Fruit fly (Drosophila melanogaster) whole organism, embryonic: Measurements from ENCODE around the gene ssp3.

Experiments
- Awh ChIP-seq: fragments of 200-800 bp; sonication (Bioruptor generic); IDR thresholded peaks from 2 replicates; pipeline ENCODE4, ENCODE4 v1.3.6; 2022; ENCODE audit warnings: missing biosample characterization, missing genetic modification characterization
- C15 ChIP-seq: fragments of 200-800 bp; sonication (Bioruptor generic); IDR thresholded peaks from 3 replicates; pipeline ENCODE4 v1.3.6; 2022; ENCODE audit warnings: missing biosample characterization, missing genetic modification characterization
- CG10543 ChIP-seq: fragments of 200-800 bp; sonication (Bioruptor generic); optimal IDR thresholded peaks from 3 replicates; lab custom pipeline; 2017; ENCODE audit warnings: missing biosample characterization, mild to moderate bottlenecking, missing genetic modification characterization, moderate library complexity
- CG10979 ChIP-seq: fragments of 200-800 bp; sonication (Bioruptor generic); optimal IDR thresholded peaks from 2 replicates; lab custom pipeline; 2018; ENCODE audit warnings: missing biosample characterization, mild to moderate bottlenecking, missing genetic modification characterization, moderate library complexity
- CG12155 ChIP-seq: fragments of 200-800 bp; sonication (Bioruptor generic); optimal IDR thresholded peaks from 3 replicates; lab custom pipeline; 2016; ENCODE audit warnings: missing biosample characterization, missing genetic modification characterization
- CG12391 ChIP-seq: fragments of 200-800 bp; sonication (Bioruptor generic); optimal IDR thresholded peaks from 3 replicates; lab custom pipeline; 2018; ENCODE audit warnings: missing biosample characterization, mild to moderate bottlenecking, missing genetic modification characterization, moderate library complexity
- CG13123 ChIP-seq: fragments of 200-800 bp; sonication (Bioruptor generic); optimal IDR thresholded peaks from 2 replicates; lab custom pipeline; 2016; ENCODE audit warnings: missing biosample characterization, missing genetic modification characterization
- CG15073 ChIP-seq: fragments of 200-800 bp; sonication (Bioruptor generic); optimal IDR thresholded peaks from 2 replicates; lab custom pipeline; 2016; ENCODE audit warnings: missing biosample characterization, missing genetic modification characterization
- CG15601 ChIP-seq: fragments of 200-800 bp; sonication (Bioruptor generic); optimal IDR thresholded peaks from 3 replicates; lab custom pipeline; 2019; ENCODE audit warnings: missing biosample characterization, mild to moderate bottlenecking, missing genetic modification characterization, moderate library complexity
- CG1602 ChIP-seq: fragments of 200-800 bp; sonication (Bioruptor generic); optimal IDR thresholded peaks from 3 replicates; lab custom pipeline; 2016; ENCODE audit warnings: missing biosample characterization, missing genetic modification characterization
- CG16779 ChIP-seq: fragments of 200-800 bp; sonication (Bioruptor generic); IDR thresholded peaks from 2 replicates; pipeline ENCODE4 v1.3.6; 2022; ENCODE audit warnings: missing biosample characterization, missing genetic modification characterization
- CG16863 ChIP-seq: fragments of 200-800 bp; sonication (Bioruptor generic); optimal IDR thresholded peaks from 3 replicates; lab custom pipeline; 2016; ENCODE audit warnings: missing biosample characterization, missing genetic modification characterization
- CG17328 ChIP-seq: fragments of 200-800 bp; sonication (Bioruptor generic); IDR thresholded peaks from 2 replicates; pipeline ENCODE4 v1.3.6; 2022; ENCODE audit warnings: missing biosample characterization, missing genetic modification characterization
- CG17361 ChIP-seq: fragments of 200-800 bp; sonication (Bioruptor generic); IDR thresholded peaks from 3 replicates; pipeline ENCODE4 v1.3.6; 2022; ENCODE audit warnings: missing biosample characterization, missing genetic modification characterization
- CG18262 ChIP-seq: fragments of 200-800 bp; optimal IDR thresholded peaks from 3 replicates; lab custom pipeline; 2019; ENCODE audit warnings: missing biosample characterization, mild to moderate bottlenecking, missing genetic modification characterization, moderate library complexity
- CG2199 ChIP-seq: fragments of 200-800 bp; sonication (Bioruptor generic); IDR thresholded peaks from 3 replicates; pipeline ENCODE4 v1.3.6; 2022; ENCODE audit warnings: missing biosample characterization, missing genetic modification characterization
- CG32767 ChIP-seq: fragments of 200-800 bp; sonication (Bioruptor generic); IDR thresholded peaks from 2 replicates; pipeline ENCODE4 v1.3.6; 2022; ENCODE audit warnings: missing biosample characterization, missing genetic modification characterization
- CG4328 ChIP-seq: fragments of 200-800 bp; sonication (Bioruptor generic); optimal IDR thresholded peaks from 3 replicates; lab custom pipeline; 2017; ENCODE audit warnings: missing biosample characterization, missing genetic modification reagents, missing genetic modification characterization
- CG4617 ChIP-seq: fragments of 200-800 bp; sonication (Bioruptor generic); optimal IDR thresholded peaks from 3 replicates; lab custom pipeline; 2016; ENCODE audit warnings: missing biosample characterization, missing genetic modification characterization, borderline replicate concordance
- CG4820 ChIP-seq: fragments of 200-800 bp; sonication (Bioruptor generic); optimal IDR thresholded peaks from 3 replicates; lab custom pipeline; 2016; ENCODE audit warnings: missing biosample characterization, missing genetic modification characterization
- CG4854 ChIP-seq: fragments of 200-800 bp; sonication (Bioruptor generic); optimal IDR thresholded peaks from 2 replicates; lab custom pipeline; 2016; ENCODE audit warnings: missing biosample characterization, missing genetic modification characterization, inconsistent platforms
- CG6254 ChIP-seq: fragments of 200-800 bp; sonication (Bioruptor generic); optimal IDR thresholded peaks from 3 replicates; lab custom pipeline; 2017; ENCODE audit warnings: mild to moderate bottlenecking, missing biosample characterization, missing genetic modification reagents, missing genetic modification characterization
- CG7963 ChIP-seq: fragments of 200-800 bp; sonication (Bioruptor generic); IDR thresholded peaks from 3 replicates; pipeline ENCODE4 v1.3.6; 2022; ENCODE audit warnings: missing biosample characterization, missing genetic modification characterization; ENCODE audit not compliant: partially characterized antibody
- CG8290 ChIP-seq, 3 experiments: fragments of 200-800 bp; sonication (Bioruptor generic); optimal IDR thresholded peaks; 2 replicates each; lab custom pipeline; 2016 to 2019; ENCODE audit warnings: missing biosample characterization in 3 of 3, missing genetic modification characterization in 3 of 3, mild to moderate bottlenecking in 2 of 3, moderate library complexity in 1 of 3
- CG8478 ChIP-seq: fragments of >200 bp; optimal IDR thresholded peaks from 2 replicates; lab custom pipeline; 2018
- Dip2 ChIP-seq: fragments of 200-800 bp; sonication (Bioruptor generic); IDR thresholded peaks from 2 replicates; pipeline ENCODE4 v1.3.6; 2022; ENCODE audit warnings: missing biosample characterization, missing genetic modification characterization
- Dll ChIP-seq: fragments of 200-800 bp; sonication (Bioruptor generic); IDR thresholded peaks from 4 replicates; pipeline ENCODE4 v1.3.6; 2022; ENCODE audit warnings: missing biosample characterization, missing genetic modification characterization; ENCODE audit not compliant: partially characterized antibody
- Dref ChIP-seq: fragments of 200-800 bp; sonication (Bioruptor generic); IDR thresholded peaks from 2 replicates; pipeline ENCODE4 v1.3.6; 2022; ENCODE audit warnings: missing biosample characterization, missing genetic modification characterization
- Fer1 ChIP-seq: fragments of 200-800 bp; sonication (Bioruptor generic); optimal IDR thresholded peaks from 2 replicates; lab custom pipeline; 2017; ENCODE audit warnings: missing biosample characterization, mild to moderate bottlenecking, missing genetic modification characterization
- Gug ChIP-seq: fragments of 200-800 bp; sonication (Bioruptor generic); IDR thresholded peaks from 4 replicates; pipeline ENCODE4 v1.3.6; 2022; ENCODE audit warnings: missing biosample characterization, missing genetic modification characterization
- H15 ChIP-seq: fragments of 200-800 bp; sonication (Bioruptor generic); IDR thresholded peaks from 3 replicates; pipeline ENCODE4 v1.3.6; 2022; ENCODE audit warnings: missing biosample characterization, missing genetic modification characterization
- HHEX ChIP-seq: fragments of 200-800 bp; sonication (Bioruptor generic); optimal IDR thresholded peaks from 3 replicates; lab custom pipeline; 2017; ENCODE audit warnings: missing biosample characterization, mild to moderate bottlenecking, missing genetic modification characterization, missing genetic modification reagents
- Hmx ChIP-seq: fragments of 200-800 bp; sonication (Bioruptor generic); optimal IDR thresholded peaks from 2 replicates; lab custom pipeline; 2016; ENCODE audit warnings: missing biosample characterization, missing genetic modification characterization
- Hr51 ChIP-seq, 2 experiments: fragments of 200-800 bp; sonication (Bioruptor generic); optimal IDR thresholded peaks; 2 replicates in 1 of 2; 3 replicates in 1 of 2; lab custom pipeline; 2016 to 2018; ENCODE audit warnings: missing biosample characterization in 2 of 2, missing genetic modification characterization in 2 of 2, mild to moderate bottlenecking in 1 of 2, moderate library complexity in 1 of 2
- Jarid2 ChIP-seq: fragments of 200-800 bp; sonication (Bioruptor generic); optimal IDR thresholded peaks from 3 replicates; lab custom pipeline; 2017; ENCODE audit warnings: mild to moderate bottlenecking, missing biosample characterization, missing genetic modification reagents, missing genetic modification characterization
- NC2β ChIP-seq: fragments of 200-800 bp; sonication (Bioruptor generic); optimal IDR thresholded peaks from 2 replicates; lab custom pipeline; 2016; ENCODE audit warnings: missing biosample characterization, missing genetic modification characterization
- Nf-YB ChIP-seq: fragments of 200-800 bp; sonication (Bioruptor generic); optimal IDR thresholded peaks from 3 replicates; lab custom pipeline; 2019; ENCODE audit warnings: missing biosample characterization, mild to moderate bottlenecking, missing genetic modification characterization, moderate library complexity
- ab ChIP-seq: fragments of 200-800 bp; sonication (Bioruptor generic); optimal IDR thresholded peaks from 2 replicates; lab custom pipeline; 2016; ENCODE audit warnings: missing biosample characterization, missing genetic modification characterization
- cato ChIP-seq: fragments of 200-800 bp; sonication (Bioruptor generic); optimal IDR thresholded peaks from 2 replicates; lab custom pipeline; 2016; ENCODE audit warnings: missing biosample characterization, missing genetic modification characterization, borderline replicate concordance
- corto ChIP-seq: fragments of 200-800 bp; sonication (Bioruptor generic); optimal IDR thresholded peaks from 2 replicates; lab custom pipeline; 2016; ENCODE audit warnings: missing biosample characterization, mild to moderate bottlenecking, missing genetic modification characterization, moderate library complexity
- disco-r ChIP-seq: fragments of 200-800 bp; sonication (Bioruptor generic); optimal IDR thresholded peaks from 2 replicates; lab custom pipeline; 2016; ENCODE audit warnings: missing biosample characterization, missing genetic modification characterization
- ftz-f1 ChIP-seq: fragments of 200-800 bp; sonication (Bioruptor generic); optimal IDR thresholded peaks from 2 replicates; lab custom pipeline; 2016; ENCODE audit warnings: missing biosample characterization, missing genetic modification characterization
- grau ChIP-seq: fragments of 200-800 bp; optimal IDR thresholded peaks from 3 replicates; lab custom pipeline; 2019; ENCODE audit warnings: missing biosample characterization, mild to moderate bottlenecking, missing genetic modification characterization, moderate library complexity
- gt ChIP-seq: fragments of 200-800 bp; sonication (Bioruptor generic); IDR thresholded peaks from 2 replicates; pipeline ENCODE4 v1.3.6; 2022; ENCODE audit warnings: missing biosample characterization, missing genetic modification characterization
- insv ChIP-seq, 2 experiments: fragments of 200-800 bp; sonication (Bioruptor generic); optimal IDR thresholded peaks; 3 replicates each; lab custom pipeline; 2016 to 2018; ENCODE audit warnings: missing biosample characterization in 2 of 2, missing genetic modification characterization in 2 of 2
- pho ChIP-seq: fragments of 200-800 bp; sonication (Bioruptor generic); optimal IDR thresholded peaks from 2 replicates; lab custom pipeline; 2016; ENCODE audit warnings: missing biosample characterization, missing genetic modification characterization
- pros ChIP-seq: fragments of 200-800 bp; sonication (Bioruptor generic); optimal IDR thresholded peaks from 3 replicates; lab custom pipeline; 2019; ENCODE audit warnings: missing biosample characterization, mild to moderate bottlenecking, missing genetic modification characterization, moderate library complexity
- rib ChIP-seq: fragments of 200-800 bp; sonication (Bioruptor generic); IDR thresholded peaks from 2 replicates; pipeline ENCODE4 v1.3.6; 2022; ENCODE audit warnings: missing biosample characterization, missing genetic modification characterization
- stc ChIP-seq: fragments of 200-800 bp; sonication (Bioruptor generic); IDR thresholded peaks from 2 replicates; pipeline ENCODE4 v1.3.6; 2022; ENCODE audit warnings: missing biosample characterization, missing genetic modification characterization
- vnd ChIP-seq: fragments of 200-800 bp; sonication (Bioruptor generic); IDR thresholded peaks from 3 replicates; pipeline ENCODE4 v1.3.6; 2022; ENCODE audit warnings: missing biosample characterization, missing genetic modification characterization; ENCODE audit not compliant: partially characterized antibody

ssp3 gene

DNA sequence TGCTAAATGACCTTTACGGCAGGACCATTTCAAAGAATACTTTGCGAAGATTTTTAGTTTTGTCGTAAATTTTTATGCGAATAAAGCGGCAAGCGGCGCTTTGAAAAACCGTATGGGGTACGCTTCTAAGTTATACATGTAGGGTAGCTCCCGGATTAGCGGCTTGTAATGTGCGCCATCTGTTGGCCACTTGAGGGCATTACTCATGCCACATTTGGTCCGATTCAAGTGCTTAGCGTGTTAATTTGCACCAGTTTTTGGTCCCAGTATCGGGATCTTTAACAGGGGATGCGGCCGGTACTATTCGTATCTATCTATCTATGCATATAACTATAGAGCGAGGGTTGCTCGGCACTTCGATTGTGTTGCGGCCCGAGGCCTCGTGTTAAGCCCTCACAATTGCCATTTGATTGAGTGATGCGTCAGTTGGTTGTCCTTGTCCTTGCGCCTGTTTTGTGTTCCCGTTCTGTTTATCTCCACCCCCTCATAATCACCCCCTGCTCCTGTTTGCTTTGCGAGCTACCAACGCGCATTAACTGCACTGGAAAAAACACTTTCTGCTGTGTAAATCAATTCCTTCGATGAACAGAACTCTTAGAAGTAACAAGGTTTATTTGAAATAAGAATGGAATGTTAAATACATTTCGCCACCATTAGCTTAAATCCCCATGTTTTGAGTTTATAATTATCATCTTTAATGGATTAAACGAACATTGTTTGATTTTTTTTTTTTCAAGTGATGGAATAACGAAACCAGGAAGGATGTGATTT, 13.2 kb downstream of the ssp3 start (continued):
- TF ChIP-seq gt (GFP tag; lab: Robert Waterston, UW), result no peak
- peak; percentile 14 for TF ChIP-seq CG4820
- no peak for TF ChIP-seq vnd (GFP tag; lab: Robert Waterston, UW)
- no peak for TF ChIP-seq CG16779 (GFP tag; lab: Robert Waterston, UW)
- no peak for TF ChIP-seq H15 (GFP tag; lab: Robert Waterston, UW)
- TF ChIP-seq CG4328, result no peak
- TF ChIP-seq HHEX (GFP tag; lab: Kevin White, UChicago), result no peak
- no peak for TF ChIP-seq CG32767 (GFP tag; lab: Robert Waterston, UW)
- TF ChIP-seq Nf-YB (GFP tag; lab: Kevin White, UChicago), result no peak
- peak; percentile 45; the same call in 1 of the 3 replicates for TF ChIP-seq CG17361 (GFP tag; lab: Robert Waterston, UW)
- no peak for TF ChIP-seq CG4854 (GFP tag; lab: Kevin White, UChicago)
- TF ChIP-seq CG6254 (GFP tag; lab: Kevin White, UChicago), result no peak
- no peak for TF ChIP-seq pho (GFP tag; lab: Kevin White, UChicago)
- TF ChIP-seq CG10543 (GFP tag; lab: Kevin White, UChicago), result no peak
- TF ChIP-seq Hmx, result no peak
- no peak for TF ChIP-seq Dip2 (GFP tag; lab: Robert Waterston, UW)
- no peak for TF ChIP-seq corto
- no peak for TF ChIP-seq CG8290 (GFP tag; optimal IDR thresholded peaks at IDR 0.05; lab: Kevin White, UChicago)
- TF ChIP-seq CG8290 (tag; optimal IDR thresholded peaks at IDR 0.05; lab: Kevin White, UChicago), result no peak
- no peak for TF ChIP-seq CG15601 (tag; lab: Kevin White, UChicago)
- TF ChIP-seq CG7963 (GFP tag; lab: Robert Waterston, UW), result no peak
- TF ChIP-seq cato (GFP tag; lab: Kevin White, UChicago), result no peak
- TF ChIP-seq Gug, result no peak
- TF ChIP-seq CG17328 (GFP tag; lab: Robert Waterston, UW), result no peak
- TF ChIP-seq CG12155 (GFP tag; lab: Kevin White, UChicago), result no peak
- no peak for TF ChIP-seq ftz-f1
- peak; percentile 61 for TF ChIP-seq CG12391 (tag; lab: Kevin White, UChicago)
- no peak for TF ChIP-seq Awh (GFP tag; lab: Robert Waterston, UW)
- no peak for TF ChIP-seq ab (GFP tag; lab: Kevin White, UChicago)
- no peak for TF ChIP-seq Dll
- TF ChIP-seq CG2199, result no peak
- TF ChIP-seq Jarid2 (GFP tag; lab: Kevin White, UChicago), result no peak
- peak; percentile 72 for TF ChIP-seq CG10979 (tag; lab: Kevin White, UChicago)
- no peak for TF ChIP-seq stc (GFP tag; lab: Robert Waterston, UW)
- peak; percentile 14 for TF ChIP-seq CG16863 (GFP tag; lab: Kevin White, UChicago)
- no peak for TF ChIP-seq Dref (GFP tag; lab: Robert Waterston, UW)
- TF ChIP-seq pros, result peak; percentile 73
- TF ChIP-seq insv (GFP tag; optimal IDR thresholded peaks at IDR 0.05; lab: Kevin White, UChicago), result no peak
- no peak for TF ChIP-seq Hr51 (GFP tag; optimal IDR thresholded peaks at IDR 0.05; lab: Kevin White, UChicago)
- no peak for TF ChIP-seq C15 (GFP tag; lab: Robert Waterston, UW)
- peak; percentile 67 for TF ChIP-seq CG18262 (tag; lab: Kevin White, UChicago)
- no peak for TF ChIP-seq disco-r (GFP tag; lab: Kevin White, UChicago)
- no peak for TF ChIP-seq CG15073 (GFP tag; lab: Kevin White, UChicago)
- TF ChIP-seq CG1602 (GFP tag; lab: Kevin White, UChicago), result no peak
- TF ChIP-seq CG4617, result no peak
- TF ChIP-seq grau (tag; lab: Kevin White, UChicago), result peak; percentile 20
- TF ChIP-seq CG13123 (GFP tag; lab: Kevin White, UChicago), result no peak
- TF ChIP-seq Fer1 (GFP tag; lab: Kevin White, UChicago), result no peak
- no peak for TF ChIP-seq rib (GFP tag; lab: Robert Waterston, UW)
- no peak for TF ChIP-seq CG8478
- no peak for TF ChIP-seq NC2β
